Worm (Caenorhabditis elegans) whole organism, L2 larva: Measurements from ENCODE around the gene T25B6.3.
A peak's percentile ranks its signal among the peaks of the same experiment; 100 is the strongest.

Experiments used
- C34F6.9 ChIP-seq: fragments of 150-350 bp; optimal IDR thresholded peaks from 2 replicates; lab custom pipeline; 2014; ENCODE audit warnings: missing biosample characterization, missing genetic modification characterization
- F13H6.1 ChIP-seq: sonication (generic microtip); optimal IDR thresholded peaks from 2 replicates; lab custom pipeline; 2016; ENCODE audit warnings: missing genetic modification characterization, missing compliant biosample characterization
- Y55F3AM.14 ChIP-seq: fragments of 200-800 bp; sonication (Bioruptor generic); optimal IDR thresholded peaks from 2 replicates; lab custom pipeline; 2018; ENCODE audit warnings: mild to moderate bottlenecking, missing genetic modification characterization, missing compliant biosample characterization
- ZK546.5 ChIP-seq: sonication (generic microtip); optimal IDR thresholded peaks from 2 replicates; lab custom pipeline; 2017; ENCODE audit warnings: missing biosample characterization, missing genetic modification characterization
- alr-1 ChIP-seq: fragments of 150-350 bp; optimal IDR thresholded peaks from 2 replicates; lab custom pipeline; 2014; ENCODE audit warnings: missing biosample characterization, missing genetic modification characterization
- aly-2 ChIP-seq: fragments of 150-350 bp; optimal IDR thresholded peaks from 2 replicates; lab custom pipeline; 2014; ENCODE audit warnings: missing biosample characterization, missing genetic modification characterization
- ama-1 ChIP-seq: fragments of 150-350 bp; optimal IDR thresholded peaks from 2 replicates; lab custom pipeline; 2018; ENCODE audit warnings: inconsistent platforms
- ceh-16 ChIP-seq: fragments of 150-350 bp; optimal IDR thresholded peaks from 2 replicates; lab custom pipeline; 2014; ENCODE audit warnings: missing biosample characterization, missing genetic modification characterization
- crh-2 ChIP-seq: sonication (generic microtip); optimal IDR thresholded peaks from 2 replicates; lab custom pipeline; 2017; ENCODE audit warnings: missing biosample characterization, missing genetic modification characterization
- egl-27 ChIP-seq: sonication (generic microtip); optimal IDR thresholded peaks from 3 replicates; lab custom pipeline; 2017; ENCODE audit warnings: missing biosample characterization, missing genetic modification reagents, missing genetic modification characterization
- elt-1 ChIP-seq: fragments of 150-350 bp; optimal IDR thresholded peaks from 2 replicates; lab custom pipeline; 2014; ENCODE audit warnings: missing biosample characterization, missing genetic modification characterization
- elt-3 ChIP-seq: sonication (generic microtip); optimal IDR thresholded peaks from 2 replicates; lab custom pipeline; 2017; ENCODE audit warnings: missing biosample characterization, missing genetic modification characterization
- lin-11 ChIP-seq: fragments of 150-350 bp; sonication (generic microtip); optimal IDR thresholded peaks from 2 replicates; lab custom pipeline; 2014; ENCODE audit warnings: missing biosample characterization, missing genetic modification characterization, inconsistent platforms, mixed read lengths
- lin-13 ChIP-seq: fragments of 150-350 bp; optimal IDR thresholded peaks from 2 replicates; lab custom pipeline; 2014; ENCODE audit warnings: missing biosample characterization, missing genetic modification reagents, missing genetic modification characterization
- lsy-2 ChIP-seq, 2 experiments: fragments of 150-350 bp in 1 of 2; sonication (generic microtip) in 1 of 2; optimal IDR thresholded peaks; 2 replicates each; lab custom pipeline; 2014 to 2017; ENCODE audit warnings: missing biosample characterization in 2 of 2, missing genetic modification characterization in 2 of 2
- mab-5 ChIP-seq: fragments of 150-350 bp; optimal IDR thresholded peaks from 2 replicates; lab custom pipeline; 2014; ENCODE audit warnings: missing biosample characterization, missing genetic modification characterization
- mbf-1 ChIP-seq: sonication (generic microtip); optimal IDR thresholded peaks from 2 replicates; lab custom pipeline; 2017; ENCODE audit warnings: missing biosample characterization, missing genetic modification characterization
- mdl-1 ChIP-seq, 2 experiments: fragments of 150-350 bp in 1 of 2; sonication (generic microtip) in 1 of 2; optimal IDR thresholded peaks; 2 replicates each; lab custom pipeline; 2017; ENCODE audit warnings: missing biosample characterization in 2 of 2, missing genetic modification characterization in 2 of 2
- nhr-10 ChIP-seq: sonication (generic microtip); optimal IDR thresholded peaks from 2 replicates; lab custom pipeline; 2017; ENCODE audit warnings: missing biosample characterization, missing genetic modification characterization
- nhr-11 ChIP-seq: fragments of 150-350 bp; optimal IDR thresholded peaks from 2 replicates; lab custom pipeline; 2014; ENCODE audit warnings: missing biosample characterization, missing genetic modification characterization
- nhr-129 ChIP-seq: fragments of 150-350 bp; optimal IDR thresholded peaks from 2 replicates; lab custom pipeline; 2014; ENCODE audit warnings: missing biosample characterization, missing genetic modification characterization
- nhr-23 ChIP-seq: fragments of 150-350 bp; optimal IDR thresholded peaks from 2 replicates; lab custom pipeline; 2014; ENCODE audit warnings: missing biosample characterization, missing genetic modification reagents, missing genetic modification characterization
- nhr-237 ChIP-seq: fragments of 150-350 bp; optimal IDR thresholded peaks from 2 replicates; lab custom pipeline; 2014; ENCODE audit warnings: missing biosample characterization, missing genetic modification characterization
- nhr-25 ChIP-seq: fragments of 150-350 bp; sonication (generic microtip); optimal IDR thresholded peaks from 3 replicates; lab custom pipeline; 2014; ENCODE audit warnings: missing biosample characterization, missing genetic modification characterization
- nhr-77 ChIP-seq: fragments of 150-350 bp; optimal IDR thresholded peaks from 2 replicates; lab custom pipeline; 2014; ENCODE audit warnings: missing biosample characterization, missing genetic modification characterization
- sem-4 ChIP-seq: fragments of 150-350 bp; optimal IDR thresholded peaks from 2 replicates; lab custom pipeline; 2014; ENCODE audit warnings: missing biosample characterization, missing genetic modification reagents, missing genetic modification characterization
- skn-1 ChIP-seq: sonication (generic microtip); optimal IDR thresholded peaks from 2 replicates; lab custom pipeline; 2017; ENCODE audit warnings: missing biosample characterization, missing genetic modification characterization
- sma-9 ChIP-seq, 2 experiments: fragments of 150-350 bp in 1 of 2; sonication (generic microtip) in 1 of 2; optimal IDR thresholded peaks; 2 replicates each; lab custom pipeline; 2014 to 2016; ENCODE audit warnings: missing genetic modification characterization in 2 of 2, mild to moderate bottlenecking in 1 of 2, missing biosample characterization in 1 of 2, missing compliant biosample characterization in 1 of 2, missing genetic modification reagents in 1 of 2, moderate library complexity in 1 of 2
- snpc-4 ChIP-seq: fragments of 150-350 bp; optimal IDR thresholded peaks from 2 replicates; lab custom pipeline; 2014; ENCODE audit warnings: missing biosample characterization, missing genetic modification characterization
- unc-55 ChIP-seq: fragments of 150-350 bp; sonication (generic microtip); optimal IDR thresholded peaks from 3 replicates; lab custom pipeline; 2014; ENCODE audit warnings: missing biosample characterization, missing genetic modification reagents, missing genetic modification characterization
- zag-1 ChIP-seq: fragments of 150-350 bp; optimal IDR thresholded peaks from 2 replicates; lab custom pipeline; 2014; ENCODE audit warnings: missing biosample characterization, missing genetic modification characterization
- ztf-1 ChIP-seq: fragments of 200-800 bp; sonication (Bioruptor generic); conservative IDR thresholded peaks from 2 replicates; pipeline ENCODE4 v1.3.6; 2022; ENCODE audit warnings: missing genetic modification characterization, missing compliant biosample characterization

T25B6.3 gene

ce11 chrX:8991856-8992456 lies 35.4 kb upstream of the T25B6.3 start, which contains the start of gene C24A3.4:
C24A3.4 (plus strand) TSS chrX:8992406.
- no peak for TF ChIP-seq nhr-77 (tag; lab: Kevin White, UChicago)
- TF ChIP-seq mab-5 (tag; lab: Kevin White, UChicago), result no peak
- no peak for TF ChIP-seq mbf-1 (tag; lab: Kevin White, UChicago)
- TF ChIP-seq skn-1 (tag; lab: Kevin White, UChicago), result no peak
- no peak for TF ChIP-seq lin-11 (tag; lab: Kevin White, UChicago)
- TF ChIP-seq nhr-11 (tag; lab: Kevin White, UChicago), result no peak
- TF ChIP-seq alr-1, result no peak
- TF ChIP-seq snpc-4 (tag; lab: Kevin White, UChicago), result no peak
- no peak for TF ChIP-seq aly-2 (tag; lab: Kevin White, UChicago)
- no peak for TF ChIP-seq ZK546.5 (tag; lab: Kevin White, UChicago)
- no peak for TF ChIP-seq ztf-1 (GFP tag; lab: Robert Waterston, UW)
- no peak for TF ChIP-seq elt-3 (tag; lab: Kevin White, UChicago)
- TF ChIP-seq sem-4 (tag; lab: Kevin White, UChicago), result no peak
- no peak for TF ChIP-seq Y55F3AM.14
- no peak for TF ChIP-seq lsy-2 (tag; optimal IDR thresholded peaks at IDR 0.05; lab: Kevin White, UChicago)
- no peak for TF ChIP-seq nhr-23 (tag; lab: Kevin White, UChicago)
- no peak for TF ChIP-seq C34F6.9 (tag; lab: Kevin White, UChicago)
- TF ChIP-seq nhr-10 (tag; lab: Kevin White, UChicago), result no peak

- TF ChIP-seq zag-1 (tag; lab: Kevin White, UChicago) (peak; percentile 76), sma-9 (GFP tag; optimal IDR thresholded peaks at IDR 0.05; lab: Kevin White, UChicago) (peak; percentile 28), sma-9 (tag; optimal IDR thresholded peaks at IDR 0.05; lab: Kevin White, UChicago) (no peak), C34F6.9 (tag; lab: Kevin White, UChicago) (peak; percentile 58), lsy-2 (tag; optimal IDR thresholded peaks at IDR 0.05; lab: Kevin White, UChicago) (peak in 1 of 2 experiments; percentile 41), lin-11 (tag; lab: Kevin White, UChicago) (no peak), lin-13 (peak; percentile 15), crh-2 (peak; percentile 26), F13H6.1 (tag; lab: Kevin White, UChicago) (peak; percentile 73), ama-1 (no peak), nhr-129 (tag; lab: Kevin White, UChicago) (peak; percentile 42), mdl-1 (tag; optimal IDR thresholded peaks at IDR 0.05; lab: Kevin White, UChicago) (no peak), elt-1 (tag; lab: Kevin White, UChicago) (no peak), snpc-4 (tag; lab: Kevin White, UChicago) (peak; percentile 19), unc-55 (peak; percentile 81), Y55F3AM.14 (peak; percentile 43), sem-4 (tag; lab: Kevin White, UChicago) (peak; percentile 36), nhr-237 (no peak)
- TF ChIP-seq, all 48 proteins: peak for 12
Measured at ce11 chrX:8995527-8995946, 31.9 kb upstream of the T25B6.3 start.

ce11 chrX:8996496-8997116 lies 30.8 kb upstream of the T25B6.3 start:
- TF ChIP-seq unc-55 (peak; percentile 44), nhr-10 (tag; lab: Kevin White, UChicago) (no peak), nhr-129 (tag; lab: Kevin White, UChicago) (peak; percentile 12)

DNA sequence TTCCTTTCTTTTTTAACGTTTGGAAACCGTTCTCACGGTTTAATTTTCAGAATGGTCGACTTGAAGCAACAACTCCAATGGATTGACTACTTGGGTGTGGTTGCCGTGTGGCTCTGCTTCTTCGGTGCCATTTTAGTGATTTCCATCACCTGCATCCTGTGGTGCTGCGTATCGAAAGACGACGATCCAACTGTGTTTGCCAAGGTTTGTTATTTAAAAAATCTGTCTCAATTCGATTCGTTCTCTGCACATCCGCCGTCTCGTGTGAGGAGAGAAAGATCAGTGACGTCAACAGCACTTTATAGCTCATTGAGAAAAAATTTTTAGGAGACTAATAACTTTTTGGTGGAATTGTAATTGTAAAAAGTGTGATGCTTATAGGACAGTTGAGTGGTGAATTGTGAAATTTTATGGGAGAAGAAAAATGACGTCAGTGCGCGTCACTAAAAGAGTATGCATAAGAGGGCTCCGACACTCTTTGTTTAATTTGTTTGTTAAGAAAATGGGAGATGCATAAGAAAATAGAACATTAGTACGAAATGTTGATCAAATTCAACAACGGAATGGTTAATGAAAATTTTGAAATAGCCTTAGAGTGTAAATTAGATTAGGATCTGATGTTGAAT lies 29.8 kb upstream of the T25B6.3 start, which contains the start of gene C24A3.2:
TSS of gene C24A3.2 (plus strand) at position 51 of the 626 bp plus-strand sequence.
- TF ChIP-seq lsy-2 (tag; optimal IDR thresholded peaks at IDR 0.05; lab: Kevin White, UChicago), result peak in 1 of 2 experiments; percentile 23
- peak; percentile 11 for TF ChIP-seq nhr-129 (tag; lab: Kevin White, UChicago)
- TF ChIP-seq unc-55, result peak; percentile 50
- no peak for TF ChIP-seq mab-5 (tag; lab: Kevin White, UChicago)
- TF ChIP-seq zag-1 (tag; lab: Kevin White, UChicago), result peak; percentile 41
- TF ChIP-seq nhr-25 (tag; lab: Kevin White, UChicago), result no peak

DNA sequence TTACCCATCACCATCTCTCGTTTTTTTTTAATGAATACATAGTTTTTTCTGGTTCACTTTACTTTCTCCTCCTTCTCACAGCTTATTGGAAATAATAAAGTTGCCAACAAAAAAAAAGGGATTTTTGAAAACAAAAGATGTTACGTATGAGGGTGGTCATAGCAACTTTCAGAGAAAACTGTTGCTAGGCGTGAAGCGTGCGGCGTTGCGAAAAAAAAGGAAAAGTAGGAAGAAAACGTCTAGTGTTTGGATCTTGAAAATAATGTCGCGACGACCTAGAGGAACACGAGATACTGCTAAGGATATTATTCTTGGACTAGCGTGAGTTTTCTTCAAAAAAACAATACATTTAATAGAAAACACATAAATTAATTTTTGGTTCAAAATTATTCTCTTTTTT lies 28.6 kb upstream of the T25B6.3 start, which contains the start of gene C24A3.1:
TSS of gene C24A3.1 (plus strand) at position 263 of the 400 bp plus-strand sequence.
- TF ChIP-seq nhr-23 (tag; lab: Kevin White, UChicago) (no peak), ceh-16 (no peak), elt-3 (tag; lab: Kevin White, UChicago) (no peak), ZK546.5 (tag; lab: Kevin White, UChicago) (no peak), sem-4 (tag; lab: Kevin White, UChicago) (no peak), lsy-2 (tag; optimal IDR thresholded peaks at IDR 0.05; lab: Kevin White, UChicago) (no peak), mbf-1 (tag; lab: Kevin White, UChicago) (no peak), C34F6.9 (tag; lab: Kevin White, UChicago) (no peak), egl-27 (tag; lab: Kevin White, UChicago) (no peak), nhr-237 (no peak)
